Worm (Caenorhabditis elegans) whole organism, L4 larva: Measurements from ENCODE around the gene T04H1.12.
A peak's percentile ranks its signal among the peaks of the same experiment; 100 is the strongest.

Source experiments
- F10B5.3 ChIP-seq: sonication (generic microtip); optimal IDR thresholded peaks from 2 replicates; lab custom pipeline; 2016; ENCODE audit warnings: mild to moderate bottlenecking, missing genetic modification characterization, missing compliant biosample characterization
- F26F4.8 ChIP-seq: fragments of 200-800 bp; sonication (Bioruptor generic); conservative IDR thresholded peaks from 2 replicates; pipeline ENCODE4 v1.3.6; 2022; ENCODE audit warnings: missing genetic modification characterization, missing compliant biosample characterization
- F49E8.2 ChIP-seq: sonication (generic microtip); optimal IDR thresholded peaks from 2 replicates; lab custom pipeline; 2016; ENCODE audit warnings: missing compliant biosample characterization, mild to moderate bottlenecking, missing genetic modification characterization, borderline replicate concordance
- R02D3.7 ChIP-seq: fragments of 150-350 bp; sonication (generic microtip); optimal IDR thresholded peaks from 3 replicates; lab custom pipeline; 2014; ENCODE audit warnings: missing biosample characterization, missing genetic modification characterization
- ZK337.2 ChIP-seq: fragments of 200-800 bp; sonication (Bioruptor generic); IDR thresholded peaks from 2 replicates; pipeline ENCODE4 v1.3.6; 2022; ENCODE audit warnings: missing genetic modification reagents, missing genetic modification characterization, missing compliant biosample characterization
- aha-1 ChIP-seq: fragments of 150-350 bp; peaks from one replicate; lab custom pipeline; 2014; ENCODE audit warnings: missing biosample characterization, missing genetic modification characterization
- ceh-32 ChIP-seq: sonication (generic microtip); optimal IDR thresholded peaks from 2 replicates; lab custom pipeline; 2016; ENCODE audit warnings: mild to moderate bottlenecking, missing genetic modification characterization, missing compliant biosample characterization; ENCODE audit not compliant: poor library complexity
- ces-1 ChIP-seq: fragments of 150-350 bp; sonication (generic microtip); optimal IDR thresholded peaks from 4 replicates; lab custom pipeline; 2014; ENCODE audit warnings: missing biosample characterization, missing genetic modification reagents, missing genetic modification characterization
- cey-2 ChIP-seq: sonication (generic microtip); optimal IDR thresholded peaks from 3 replicates; lab custom pipeline; 2017; ENCODE audit warnings: missing genetic modification characterization, mild to moderate bottlenecking, missing compliant biosample characterization, antibody characterized with exemption, borderline replicate concordance; ENCODE audit not compliant: insufficient read depth
- daf-12 ChIP-seq: fragments of 150-350 bp; optimal IDR thresholded peaks from 2 replicates; lab custom pipeline; 2014; ENCODE audit warnings: missing biosample characterization, missing genetic modification reagents, missing genetic modification characterization
- daf-16 ChIP-seq, 3 experiments: sonication (generic microtip); optimal IDR thresholded peaks; 2 replicates each; lab custom pipeline; 2016 to 2017; ENCODE audit warnings: missing genetic modification characterization in 3 of 3, missing genetic modification reagents in 3 of 3, mild to moderate bottlenecking in 2 of 3, missing compliant biosample characterization in 2 of 3, missing biosample characterization in 1 of 3, moderate library complexity in 1 of 3
- daf-19 ChIP-seq: fragments of 200-800 bp; sonication (Bioruptor generic); conservative IDR thresholded peaks from 2 replicates; pipeline ENCODE4 v1.3.6; 2022; ENCODE audit warnings: missing genetic modification characterization, missing compliant biosample characterization
- dve-1 ChIP-seq: sonication (generic microtip); optimal IDR thresholded peaks from 2 replicates; lab custom pipeline; 2017; ENCODE audit warnings: antibody characterized with exemption, mild to moderate bottlenecking, missing genetic modification characterization, missing compliant biosample characterization; ENCODE audit not compliant: insufficient read depth
- egl-27 ChIP-seq: sonication (generic microtip); optimal IDR thresholded peaks from 3 replicates; lab custom pipeline; 2017; ENCODE audit warnings: missing biosample characterization, missing genetic modification reagents, missing genetic modification characterization
- fos-1 ChIP-seq: fragments of 150-350 bp; optimal IDR thresholded peaks from 2 replicates; lab custom pipeline; 2014; ENCODE audit warnings: missing biosample characterization, missing genetic modification characterization
- gei-8 ChIP-seq: fragments of 200-800 bp; sonication (Bioruptor generic); optimal IDR thresholded peaks from 2 replicates; lab custom pipeline; 2018; ENCODE audit warnings: mild to moderate bottlenecking, missing genetic modification characterization, missing compliant biosample characterization
- hlh-11 ChIP-seq: fragments of 200-800 bp; sonication (Bioruptor generic); optimal IDR thresholded peaks from 2 replicates; lab custom pipeline; 2018; ENCODE audit warnings: mild to moderate bottlenecking, missing genetic modification characterization, missing compliant biosample characterization
- hlh-30 ChIP-seq: sonication (generic microtip); optimal IDR thresholded peaks from 2 replicates; lab custom pipeline; 2017; ENCODE audit warnings: antibody characterized with exemption, mild to moderate bottlenecking, missing genetic modification characterization, missing compliant biosample characterization; ENCODE audit not compliant: insufficient read depth
- lim-7 ChIP-seq: fragments of 200-800 bp; sonication (Bioruptor generic); IDR thresholded peaks from 2 replicates; pipeline ENCODE4 v1.3.6; 2022; ENCODE audit warnings: missing genetic modification characterization, missing compliant biosample characterization
- lin-38 ChIP-seq: fragments of 200-800 bp; sonication (Bioruptor generic); IDR thresholded peaks from 2 replicates; pipeline ENCODE4 v1.3.6; 2022; ENCODE audit warnings: missing genetic modification reagents, missing genetic modification characterization, missing compliant biosample characterization
- lir-3 ChIP-seq: sonication (generic microtip); optimal IDR thresholded peaks from 2 replicates; lab custom pipeline; 2016; ENCODE audit warnings: mild to moderate bottlenecking, missing genetic modification characterization, missing compliant biosample characterization
- lsy-2 ChIP-seq, 2 experiments: fragments of 150-350 bp in 1 of 2; sonication (generic microtip) in 1 of 2; optimal IDR thresholded peaks; 2 replicates each; lab custom pipeline; 2014 to 2017; ENCODE audit warnings: missing biosample characterization in 2 of 2, missing genetic modification characterization in 2 of 2
- madf-9 ChIP-seq: fragments of 200-800 bp; sonication (Bioruptor generic); conservative IDR thresholded peaks from 2 replicates; pipeline ENCODE4 v1.3.6; 2022; ENCODE audit warnings: missing genetic modification reagents, missing genetic modification characterization, missing compliant biosample characterization
- mdt-29 ChIP-seq: fragments of 200-800 bp; sonication (Bioruptor generic); IDR thresholded peaks from 2 replicates; pipeline ENCODE4 v1.3.6; 2022; ENCODE audit warnings: missing genetic modification reagents, missing genetic modification characterization, missing compliant biosample characterization
- mep-1 ChIP-seq: fragments of 150-350 bp; sonication (generic microtip); optimal IDR thresholded peaks from 3 replicates; lab custom pipeline; 2014; ENCODE audit warnings: missing biosample characterization, missing genetic modification characterization
- mxl-2 ChIP-seq: fragments of 200-800 bp; sonication (Bioruptor generic); conservative IDR thresholded peaks from 2 replicates; pipeline ENCODE4 v1.3.6; 2022; ENCODE audit warnings: missing genetic modification reagents, missing genetic modification characterization, missing compliant biosample characterization
- nhr-102 ChIP-seq: sonication (generic microtip); optimal IDR thresholded peaks from 2 replicates; lab custom pipeline; 2016; ENCODE audit warnings: mild to moderate bottlenecking, missing genetic modification characterization, moderate library complexity, missing compliant biosample characterization
- nhr-11 ChIP-seq: fragments of 150-350 bp; optimal IDR thresholded peaks from 2 replicates; lab custom pipeline; 2014; ENCODE audit warnings: missing biosample characterization, missing genetic modification characterization
- nhr-237 ChIP-seq: sonication (generic microtip); optimal IDR thresholded peaks from 2 replicates; lab custom pipeline; 2017; ENCODE audit warnings: missing biosample characterization, missing genetic modification characterization
- nhr-25 ChIP-seq: sonication (generic microtip); optimal IDR thresholded peaks from 2 replicates; lab custom pipeline; 2017; ENCODE audit warnings: missing genetic modification characterization, mild to moderate bottlenecking, missing compliant biosample characterization, antibody characterized with exemption, moderate library complexity, borderline replicate concordance; ENCODE audit not compliant: insufficient read depth
- nhr-28 ChIP-seq: fragments of 150-350 bp; optimal IDR thresholded peaks from 2 replicates; lab custom pipeline; 2014; ENCODE audit warnings: missing biosample characterization, missing genetic modification characterization
- nhr-6 ChIP-seq: fragments of 150-350 bp; optimal IDR thresholded peaks from 2 replicates; lab custom pipeline; 2014; ENCODE audit warnings: missing biosample characterization, missing genetic modification characterization
- pha-4 ChIP-seq, 2 experiments: fragments of 150-350 bp in 1 of 2; fragments of 200-800 bp in 1 of 2; sonication (Bioruptor generic) in 1 of 2; IDR thresholded peaks in 1 of 2; optimal IDR thresholded peaks in 1 of 2; 2 replicates each; pipeline versions ENCODE4 v1.3.6 to Lab custom; 2014 to 2022; ENCODE audit warnings: missing genetic modification characterization in 2 of 2, missing genetic modification reagents in 2 of 2, missing biosample characterization in 1 of 2, missing compliant biosample characterization in 1 of 2
- php-3 ChIP-seq: fragments of 200-800 bp; sonication (Bioruptor generic); IDR thresholded peaks from 2 replicates; pipeline ENCODE4 v1.3.6; 2022; ENCODE audit warnings: missing genetic modification reagents, missing genetic modification characterization, missing compliant biosample characterization
- pqm-1 ChIP-seq: sonication (generic microtip); optimal IDR thresholded peaks from 2 replicates; lab custom pipeline; 2017; ENCODE audit warnings: missing biosample characterization, missing genetic modification characterization
- saeg-2 ChIP-seq: fragments of 200-800 bp; sonication (Bioruptor generic); IDR thresholded peaks from 2 replicates; pipeline ENCODE4 v1.3.6; 2022; ENCODE audit warnings: missing genetic modification reagents, missing genetic modification characterization, missing compliant biosample characterization
- set-16 ChIP-seq: fragments of 200-800 bp; sonication (Bioruptor generic); IDR thresholded peaks from 2 replicates; pipeline ENCODE4 v1.3.6; 2022; ENCODE audit warnings: missing genetic modification reagents, missing genetic modification characterization, missing compliant biosample characterization
- snpc-4 ChIP-seq: fragments of 150-350 bp; optimal IDR thresholded peaks from 2 replicates; lab custom pipeline; 2014; ENCODE audit warnings: missing biosample characterization, missing genetic modification characterization
- spr-3 ChIP-seq: fragments of 200-800 bp; sonication (Bioruptor generic); optimal IDR thresholded peaks from 2 replicates; lab custom pipeline; 2018; ENCODE audit warnings: mild to moderate bottlenecking, missing genetic modification characterization, missing compliant biosample characterization
- tra-1 ChIP-seq: fragments of 200-800 bp; sonication (Bioruptor generic); IDR thresholded peaks from 2 replicates; pipeline ENCODE4 v1.3.6; 2022; ENCODE audit warnings: missing genetic modification reagents, missing genetic modification characterization, missing compliant biosample characterization
- unc-62 ChIP-seq, 3 experiments: fragments of 150-350 bp in 1 of 3; sonication (generic microtip); optimal IDR thresholded peaks in 2 of 3; peaks in 1 of 3; 1 replicate in 1 of 3; 2 replicates in 2 of 3; lab custom pipeline; 2014 to 2017; ENCODE audit warnings: missing biosample characterization in 3 of 3, missing genetic modification characterization in 3 of 3, missing genetic modification reagents in 3 of 3, missing genotype in 1 of 3
- zfp-3 ChIP-seq: fragments of 200-800 bp; sonication (Bioruptor generic); conservative IDR thresholded peaks from 2 replicates; pipeline ENCODE4 v1.3.6; 2022; ENCODE audit warnings: missing genetic modification reagents, missing genetic modification characterization, missing compliant biosample characterization

Gene T04H1.12

ce11 chrV:12300166-12300565 is 44.7 kb downstream of the T04H1.12 start (continued):
- no peak for TF ChIP-seq zfp-3 (GFP tag; lab: Robert Waterston, UW)
- TF ChIP-seq set-16 (GFP tag; lab: Robert Waterston, UW), result no peak
- no peak for TF ChIP-seq mdt-29
- no peak for TF ChIP-seq ZK337.2 (GFP tag; lab: Robert Waterston, UW)
- TF ChIP-seq madf-9, result no peak
- no peak for TF ChIP-seq spr-3

ce11 chrV:12300780-12301460 is 45.5 kb downstream of the T04H1.12 start:
- TF ChIP-seq gei-8 (GFP tag; lab: Kevin White, UChicago), result no peak
- TF ChIP-seq F49E8.2 (tag; lab: Kevin White, UChicago), result no peak
- peak; percentile 64 for TF ChIP-seq cey-2 (tag; lab: Kevin White, UChicago)
- TF ChIP-seq lsy-2 (tag; optimal IDR thresholded peaks at IDR 0.05; lab: Kevin White, UChicago), result peak in 1 of 2 experiments; percentile 31
- peak in 1 of 2 experiments; percentile 85 for TF ChIP-seq unc-62 (GFP tag; optimal IDR thresholded peaks at IDR 0.05 in 1 of 2; lab: Kevin White, UChicago)
- TF ChIP-seq unc-62 (tag; optimal IDR thresholded peaks at IDR 0.05; lab: Kevin White, UChicago), result no peak
- TF ChIP-seq nhr-28 (tag; lab: Kevin White, UChicago), result peak; percentile 48
- no peak for TF ChIP-seq ZK337.2 (GFP tag; lab: Robert Waterston, UW)
- peak; percentile 70 for TF ChIP-seq dve-1 (tag; lab: Kevin White, UChicago)
- no peak for TF ChIP-seq aha-1 (tag; lab: Kevin White, UChicago)
- TF ChIP-seq mep-1 (tag; lab: Kevin White, UChicago), result peak; percentile 32
- TF ChIP-seq nhr-6 (tag; lab: Kevin White, UChicago), result peak; percentile 64
- TF ChIP-seq F10B5.3 (tag; lab: Kevin White, UChicago), result no peak
- no peak for TF ChIP-seq lir-3
- no peak for TF ChIP-seq daf-16 (GFP tag; optimal IDR thresholded peaks at IDR 0.05; lab: Kevin White, UChicago)
- peak; percentile 90 for TF ChIP-seq daf-16 (tag; optimal IDR thresholded peaks at IDR 0.05; lab: Kevin White, UChicago)
- peak; percentile 53 for TF ChIP-seq hlh-30 (tag; lab: Kevin White, UChicago)
- TF ChIP-seq pqm-1 (tag; lab: Kevin White, UChicago), result peak; percentile 53
- TF ChIP-seq zfp-3 (GFP tag; lab: Robert Waterston, UW), result no peak

- no peak for TF ChIP-seq lsy-2 (tag; optimal IDR thresholded peaks at IDR 0.05; lab: Kevin White, UChicago)
- peak; percentile 15; the same call in 1 of the 2 replicates for TF ChIP-seq lim-7
- TF ChIP-seq daf-19 (GFP tag; lab: Robert Waterston, UW), result no peak
- no peak for TF ChIP-seq lin-38
- TF ChIP-seq set-16 (GFP tag; lab: Robert Waterston, UW), result no peak
- no peak for TF ChIP-seq ceh-32
- peak; percentile 57 for TF ChIP-seq dve-1 (tag; lab: Kevin White, UChicago)
- no peak for TF ChIP-seq ces-1
- no peak; the same call in 1 of the 2 replicates for TF ChIP-seq pha-4 (GFP tag; IDR thresholded peaks at IDR 0.05; lab: Robert Waterston, UW)
- no peak for TF ChIP-seq pha-4 (tag; optimal IDR thresholded peaks at IDR 0.05; lab: Kevin White, UChicago)
- peak; percentile 73 for TF ChIP-seq hlh-11 (tag; lab: Kevin White, UChicago)
- TF ChIP-seq nhr-28 (tag; lab: Kevin White, UChicago), result peak; percentile 19
- TF ChIP-seq nhr-237 (tag; lab: Kevin White, UChicago), result no peak
- no peak for TF ChIP-seq tra-1
- TF ChIP-seq nhr-102 (tag; lab: Kevin White, UChicago), result no peak
- TF ChIP-seq saeg-2 (GFP tag; lab: Robert Waterston, UW), result no peak
- TF ChIP-seq nhr-11, result no peak
- TF ChIP-seq mxl-2 (GFP tag; lab: Robert Waterston, UW), result no peak
- no peak for TF ChIP-seq fos-1 (tag; lab: Kevin White, UChicago)
- no peak for TF ChIP-seq snpc-4 (tag; lab: Kevin White, UChicago)
- TF ChIP-seq daf-12 (tag; lab: Kevin White, UChicago), result no peak
- no peak for TF ChIP-seq R02D3.7 (tag; lab: Kevin White, UChicago)
- no peak for TF ChIP-seq F26F4.8 (GFP tag; lab: Robert Waterston, UW)
- no peak for TF ChIP-seq egl-27 (tag; lab: Kevin White, UChicago)
- no peak for TF ChIP-seq nhr-25 (tag; lab: Kevin White, UChicago)
- peak; percentile 64; the same call in 1 of the 2 replicates for TF ChIP-seq php-3 (GFP tag; lab: Robert Waterston, UW)
Observed at ce11 chrV:12301985-12302591, 46.6 kb downstream of the T04H1.12 start, which contains the start of the genes frm-7 and F55C5.17. frm-7 (plus strand) TSS chrV:12302484. F55C5.17 (plus strand) TSS chrV:12302541.
